Fruit fly (Drosophila melanogaster) Kc167 (cell line): Measurements from ENCODE around the gene CG1288.

Source experiments
- Myc ChIP-seq: fragments of >200 bp; optimal IDR thresholded peaks from 2 replicates; lab custom pipeline; 2017; ENCODE audit warnings: missing external identifiers
- Sin3A ChIP-seq: fragments of >200 bp; optimal IDR thresholded peaks from 2 replicates; lab custom pipeline; 2018; ENCODE audit warnings: missing external identifiers
- h ChIP-seq: fragments of >200 bp; optimal IDR thresholded peaks from 3 replicates; lab custom pipeline; 2018; ENCODE audit warnings: missing external identifiers
- insv ChIP-seq: fragments of >200 bp; optimal IDR thresholded peaks from 3 replicates; lab custom pipeline; 2018; ENCODE audit warnings: missing external identifiers
- psq ChIP-seq: fragments of >200 bp; optimal IDR thresholded peaks from 2 replicates; lab custom pipeline; 2017; ENCODE audit warnings: missing external identifiers
- ttk ChIP-seq: sonication (Bioruptor generic); optimal IDR thresholded peaks from 2 replicates; lab custom pipeline; 2017; ENCODE audit warnings: missing external identifiers

The CG1288 gene

DNA sequence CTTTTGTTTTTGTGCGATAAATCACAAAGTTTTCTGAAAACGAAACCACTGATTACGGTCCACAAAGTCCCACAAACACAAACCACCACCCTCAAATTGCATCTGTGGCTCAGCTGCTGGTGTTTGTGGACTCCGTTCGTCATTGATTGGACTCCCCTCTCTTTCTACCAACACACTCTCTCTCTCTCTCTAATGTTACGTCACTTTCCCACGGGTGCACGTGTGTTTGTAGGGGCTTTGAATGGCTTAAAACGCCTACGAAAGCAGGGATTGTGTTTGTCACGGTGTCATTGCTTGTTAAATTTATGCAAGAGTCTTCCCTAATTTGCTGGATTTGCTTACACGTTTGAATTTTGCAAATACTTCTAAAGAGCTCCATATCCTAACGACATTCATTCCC is 20.2 kb downstream of the CG1288 start:
- no peak for TF ChIP-seq h (lab: Kevin White, UChicago)
- no peak for TF ChIP-seq Myc (lab: Kevin White, UChicago)
- no peak for TF ChIP-seq Sin3A (lab: Kevin White, UChicago)
- TF ChIP-seq ttk (lab: Kevin White, UChicago) = no peak
- no peak for TF ChIP-seq insv (lab: Kevin White, UChicago)
- TF ChIP-seq psq (lab: Kevin White, UChicago) = no peak

DNA sequence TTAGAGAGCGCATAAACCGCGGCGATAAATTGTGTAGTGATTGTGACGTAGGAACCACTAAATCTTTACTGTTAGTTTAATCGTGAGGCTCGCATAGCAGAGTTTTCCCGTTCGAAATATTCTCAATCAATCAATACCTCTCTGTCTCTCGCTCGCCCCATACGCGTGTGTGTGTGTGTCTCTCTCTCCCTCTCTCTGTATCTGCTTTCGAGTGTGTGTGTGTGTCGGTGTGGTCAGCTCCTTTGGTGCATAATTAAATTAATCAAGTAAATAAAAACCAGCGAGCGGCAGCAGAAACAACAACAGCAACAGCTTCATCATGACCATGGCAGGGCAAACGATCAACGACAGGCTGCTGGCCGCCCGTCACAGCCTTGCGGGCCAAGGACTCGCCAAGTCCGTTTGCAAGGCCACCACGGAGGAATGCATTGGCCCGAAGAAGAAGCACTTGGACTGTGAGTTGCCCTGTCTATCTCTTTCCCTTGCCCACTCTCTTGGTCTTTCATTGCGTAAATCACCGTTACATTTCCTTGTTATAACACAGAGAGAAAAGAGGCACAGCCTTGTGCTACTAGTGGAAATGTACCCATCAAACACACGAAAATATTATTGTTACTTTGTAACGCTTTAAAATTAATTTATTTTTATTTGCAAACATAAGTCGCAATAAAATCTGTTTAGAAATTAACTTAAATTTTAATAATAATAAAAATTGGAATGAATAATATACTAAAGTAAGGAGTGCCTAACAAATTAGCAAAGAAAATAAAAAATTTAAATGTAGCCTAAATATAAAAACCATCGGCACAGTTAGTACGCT is 20.9 kb downstream of the CG1288 start:
- TF ChIP-seq insv (lab: Kevin White, UChicago) = no peak
- no peak for TF ChIP-seq ttk (lab: Kevin White, UChicago)
- no peak for TF ChIP-seq psq (lab: Kevin White, UChicago)
- TF ChIP-seq h (lab: Kevin White, UChicago) = no peak
- no peak for TF ChIP-seq Sin3A (lab: Kevin White, UChicago)
- no peak for TF ChIP-seq Myc (lab: Kevin White, UChicago)

DNA sequence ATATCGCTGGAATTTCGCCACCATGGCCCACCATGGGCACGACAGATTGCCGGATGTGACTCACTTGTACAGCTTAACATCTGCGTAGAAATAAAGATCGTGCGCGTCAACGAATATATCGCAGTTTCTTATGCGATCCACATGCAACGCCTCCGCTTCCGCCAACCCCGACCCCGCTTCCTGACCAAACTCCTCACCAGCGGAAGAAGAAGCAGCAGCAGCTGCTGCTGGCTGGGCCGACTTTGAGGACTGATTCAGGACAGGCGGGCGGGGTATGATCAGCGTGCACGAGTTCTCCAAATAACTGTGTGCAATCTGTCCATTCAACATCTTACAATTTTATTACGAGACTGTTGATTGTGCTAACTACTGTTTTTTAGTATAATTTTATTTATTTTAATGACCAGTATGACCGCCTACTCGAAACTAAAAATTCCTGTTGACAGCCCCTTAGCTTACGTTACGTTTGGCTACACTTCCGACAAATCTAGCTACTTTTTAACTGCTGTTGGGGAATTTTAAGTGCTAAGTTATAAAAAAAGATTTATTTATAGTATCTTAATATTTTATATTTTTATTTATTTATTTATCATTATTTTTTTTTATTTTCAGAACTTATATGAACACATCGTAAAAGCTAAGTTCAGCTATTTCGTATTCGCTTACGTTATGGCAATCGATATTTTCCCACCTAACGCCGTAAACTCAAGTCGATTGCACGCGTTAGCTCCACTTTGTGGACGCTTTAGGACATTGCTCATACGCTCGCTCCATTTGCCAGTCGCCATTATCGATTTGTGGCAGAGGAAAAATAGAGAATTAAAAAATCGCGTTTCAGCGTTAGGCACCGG is 21.8 kb downstream of the CG1288 start, which contains the start of the genes CG10055 and lap:
Gene CG10055, minus strand, starts transcription at position 432 of the 851 bp plus-strand sequence.
Gene lap, plus strand, starts transcription at position 753 of the 851 bp plus-strand sequence.
- TF ChIP-seq psq (lab: Kevin White, UChicago) (no peak), insv (lab: Kevin White, UChicago) (no peak), Myc (lab: Kevin White, UChicago) (no peak), h (lab: Kevin White, UChicago) (no peak)

DNA sequence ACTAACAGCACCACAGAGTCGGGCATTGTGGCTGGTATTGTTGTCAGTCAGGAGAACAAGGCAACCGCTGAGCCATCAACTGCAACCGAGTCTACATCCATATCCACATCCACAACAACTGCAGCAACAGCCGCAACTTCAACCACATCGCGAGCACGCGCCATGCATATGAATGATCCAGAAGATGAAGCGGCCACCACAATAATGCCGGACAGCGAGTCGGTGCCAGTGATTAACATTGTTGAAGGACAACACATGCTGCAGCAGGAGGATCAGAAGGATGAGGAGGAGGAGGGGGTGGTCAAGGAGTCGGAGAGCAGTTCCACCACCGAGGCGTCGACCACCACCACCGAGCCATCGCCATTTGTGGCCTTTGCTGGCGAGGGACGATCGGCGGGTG is 33.5 kb downstream of the CG1288 start:
- no peak for TF ChIP-seq h (lab: Kevin White, UChicago)
- TF ChIP-seq ttk (lab: Kevin White, UChicago) = no peak
- no peak for TF ChIP-seq insv (lab: Kevin White, UChicago)
- TF ChIP-seq Sin3A (lab: Kevin White, UChicago) = no peak
- TF ChIP-seq Myc (lab: Kevin White, UChicago) = no peak
- TF ChIP-seq psq (lab: Kevin White, UChicago) = no peak

DNA sequence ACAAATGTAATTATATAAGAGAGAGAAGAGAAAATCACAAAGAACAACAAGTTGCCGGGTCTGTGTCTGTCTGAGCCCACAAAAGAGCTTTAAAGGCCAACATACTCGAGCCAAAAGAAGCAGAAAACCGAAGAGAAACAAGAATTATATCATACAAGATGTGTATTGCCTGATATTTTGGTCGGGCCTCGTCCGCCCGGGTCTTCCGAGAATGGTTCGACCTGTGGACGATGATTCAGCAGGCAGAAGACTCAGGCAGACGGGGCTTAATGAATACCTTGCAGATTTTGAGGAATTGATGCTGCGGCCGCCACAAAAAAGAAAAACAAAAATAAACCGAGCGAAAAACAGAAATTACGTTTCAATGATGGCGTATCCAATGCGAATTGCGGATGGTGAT is 35.3 kb downstream of the CG1288 start:
- TF ChIP-seq h (lab: Kevin White, UChicago) (no peak), psq (lab: Kevin White, UChicago) (no peak), insv (lab: Kevin White, UChicago) (no peak), Myc (lab: Kevin White, UChicago) (no peak), ttk (lab: Kevin White, UChicago) (no peak), Sin3A (lab: Kevin White, UChicago) (no peak)

DNA sequence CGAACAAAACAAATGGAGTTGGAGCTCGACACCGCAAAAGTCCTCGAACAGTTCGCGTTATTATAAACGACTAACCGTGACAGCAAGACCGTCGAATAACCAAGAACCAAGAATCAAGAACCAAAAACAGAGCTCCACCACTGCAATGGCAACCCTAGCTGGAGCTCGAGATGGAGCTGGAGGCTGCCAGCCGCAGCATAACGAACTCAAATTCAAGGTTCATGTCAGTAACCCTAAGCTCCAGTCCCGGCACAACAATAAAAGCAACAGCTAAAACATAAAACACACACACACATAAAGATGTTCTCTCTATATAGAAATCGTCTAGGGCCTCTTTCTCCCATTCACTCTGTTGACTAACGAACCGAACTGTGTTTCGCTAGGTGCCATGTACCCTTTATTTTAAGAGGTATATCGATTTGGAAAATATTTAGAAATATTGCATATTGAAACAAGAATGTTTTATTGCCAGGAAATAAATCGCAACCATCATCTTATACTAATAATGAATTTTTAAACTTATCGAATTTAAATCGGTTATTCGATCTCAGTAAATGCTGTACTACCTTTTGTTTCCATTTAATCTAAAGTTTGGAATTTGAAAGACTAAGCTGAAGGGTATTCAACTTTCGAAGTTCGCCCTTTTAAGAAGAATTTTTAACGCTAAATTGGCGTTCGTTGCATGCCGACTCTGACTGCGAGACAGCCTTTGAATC is 36.7 kb downstream of the CG1288 start:
- TF ChIP-seq Myc (lab: Kevin White, UChicago) = no peak
- no peak for TF ChIP-seq psq (lab: Kevin White, UChicago)
- no peak for TF ChIP-seq Sin3A (lab: Kevin White, UChicago)
- no peak for TF ChIP-seq ttk (lab: Kevin White, UChicago)
- TF ChIP-seq insv (lab: Kevin White, UChicago) = no peak
- no peak for TF ChIP-seq h (lab: Kevin White, UChicago)

DNA sequence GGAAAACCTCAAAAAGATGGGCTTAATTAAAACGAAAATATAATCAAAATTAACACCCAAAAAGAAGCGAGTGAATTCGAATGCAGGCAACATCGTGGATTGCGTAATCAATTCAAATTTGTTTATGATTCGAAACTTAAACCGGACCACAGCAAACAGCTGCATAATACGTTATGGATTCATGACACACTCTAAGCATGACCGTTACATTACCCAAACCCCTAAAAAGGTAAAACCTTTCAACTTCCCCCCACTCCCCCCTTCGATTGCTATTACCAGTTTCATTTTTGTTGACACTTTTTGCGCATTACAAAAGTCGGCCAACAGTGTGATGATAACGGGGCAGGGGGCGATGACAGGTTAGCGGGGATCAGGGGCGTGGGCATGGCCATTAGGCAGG is 38.3 kb downstream of the CG1288 start:
- TF ChIP-seq Sin3A (lab: Kevin White, UChicago) (no peak), psq (lab: Kevin White, UChicago) (no peak), Myc (lab: Kevin White, UChicago) (no peak), ttk (lab: Kevin White, UChicago) (no peak), h (lab: Kevin White, UChicago) (no peak), insv (lab: Kevin White, UChicago) (no peak)

DNA sequence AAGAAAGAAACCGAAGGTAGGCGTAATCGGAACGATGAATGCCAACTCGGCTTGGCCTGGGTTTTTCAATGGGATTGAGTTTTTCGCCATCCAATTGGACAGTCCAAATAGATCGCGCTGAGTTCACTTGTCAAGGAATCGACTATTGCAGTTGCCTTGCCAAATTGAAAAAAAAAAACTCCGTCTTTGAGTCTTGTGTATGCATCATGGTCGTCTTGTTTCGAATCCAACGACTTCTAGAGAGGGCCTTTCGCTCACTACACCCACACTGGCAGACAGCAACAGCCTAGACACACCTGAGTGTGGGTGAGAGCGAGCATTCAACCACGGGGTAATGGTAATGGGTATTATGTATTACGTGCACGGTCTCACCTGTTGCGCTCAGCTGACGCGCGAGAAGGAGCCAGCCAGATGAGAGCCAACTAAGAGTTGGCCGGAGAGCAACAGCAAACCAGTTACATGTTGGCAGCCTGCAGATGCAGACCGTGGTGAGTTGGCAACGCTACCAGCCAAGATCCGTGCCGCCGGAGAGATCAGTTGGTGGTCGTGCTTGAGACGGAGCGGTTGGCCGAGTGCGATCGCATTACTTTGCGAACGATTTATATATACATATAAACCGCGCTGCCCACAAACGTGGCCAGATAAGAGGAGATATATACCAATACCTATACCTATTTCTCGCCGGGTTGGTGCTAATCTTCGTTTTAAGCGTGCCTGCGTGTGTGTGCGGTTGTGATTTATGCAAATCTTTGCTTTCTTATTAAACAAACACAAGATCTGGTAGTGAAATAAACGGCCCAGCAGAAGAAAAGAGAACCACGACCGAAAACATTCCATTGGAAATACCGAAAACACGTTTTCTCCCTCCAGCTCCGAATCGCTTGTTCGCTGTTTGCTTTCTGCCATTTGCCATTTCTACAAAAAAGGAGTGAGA is 45.6 kb downstream of the CG1288 start, which contains the start of gene sas:
Gene sas, plus strand, starts transcription at position 453 of the 934 bp plus-strand sequence.
- TF ChIP-seq Sin3A (lab: Kevin White, UChicago) (no peak), insv (lab: Kevin White, UChicago) (no peak), Myc (lab: Kevin White, UChicago) (no peak)

DNA sequence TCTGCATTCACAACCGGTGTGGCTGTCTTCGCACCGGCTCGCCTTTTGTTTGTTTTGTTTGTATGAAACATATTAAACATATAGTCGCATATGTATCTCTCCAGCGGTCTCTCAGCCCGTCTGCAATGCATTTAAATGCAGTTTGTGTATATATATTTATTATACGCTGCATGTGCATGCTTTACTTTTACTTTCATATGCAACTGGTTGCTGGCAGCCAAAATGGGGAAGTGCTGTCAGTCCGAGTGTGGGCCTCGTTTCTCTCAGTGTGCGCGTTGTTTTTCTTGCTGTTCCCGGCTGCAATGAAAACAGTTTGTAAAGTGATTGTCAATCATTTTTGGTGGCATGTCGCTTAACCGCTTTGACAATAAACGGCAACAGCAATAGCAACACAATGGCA is 48.6 kb downstream of the CG1288 start:
- TF ChIP-seq psq (lab: Kevin White, UChicago) (no peak), h (lab: Kevin White, UChicago) (no peak), ttk (lab: Kevin White, UChicago) (no peak), insv (lab: Kevin White, UChicago) (no peak), Myc (lab: Kevin White, UChicago) (no peak), Sin3A (lab: Kevin White, UChicago) (no peak)

DNA sequence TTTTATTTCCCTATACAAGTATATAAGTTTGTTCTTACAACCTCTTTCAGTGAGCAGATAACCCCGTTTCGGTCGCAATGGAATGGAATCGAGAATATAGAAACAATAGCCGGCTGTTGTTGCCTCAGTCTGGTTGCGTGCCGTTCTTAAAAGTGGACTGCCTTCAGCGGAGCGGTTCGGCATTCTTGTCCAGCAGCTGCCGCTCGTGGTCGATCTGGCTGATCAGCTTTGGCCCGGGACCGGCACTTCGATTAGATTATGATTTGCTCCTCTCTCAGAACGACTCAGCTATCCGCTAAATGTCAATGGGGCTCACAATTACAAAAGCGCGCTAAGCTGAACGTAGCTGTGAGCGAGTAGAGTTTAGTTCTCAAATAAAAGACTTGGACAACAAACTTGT is 51.1 kb downstream of the CG1288 start:
- TF ChIP-seq Sin3A (lab: Kevin White, UChicago) (no peak), ttk (lab: Kevin White, UChicago) (no peak), psq (lab: Kevin White, UChicago) (no peak)
